Fruit fly (Drosophila melanogaster) whole organism, adult: ENCODE data around the gene Pex19.

Experiments
- CG11617 ChIP-seq: fragments of 200-800 bp; sonication (Bioruptor generic); optimal IDR thresholded peaks from 2 replicates; lab custom pipeline; 2017; ENCODE audit warnings: mild to moderate bottlenecking, missing biosample characterization, missing genetic modification reagents, missing genetic modification characterization
- CG12768 ChIP-seq: fragments of 200-800 bp; sonication (Bioruptor generic); optimal IDR thresholded peaks from 2 replicates; lab custom pipeline; 2017; ENCODE audit warnings: missing biosample characterization, missing genetic modification characterization, mild to moderate bottlenecking, moderate library complexity, missing genetic modification reagents
- CG14711 ChIP-seq: fragments of 200-800 bp; sonication (Bioruptor generic); optimal IDR thresholded peaks from 2 replicates; lab custom pipeline; 2018; ENCODE audit warnings: missing biosample characterization, mild to moderate bottlenecking, missing genetic modification characterization, moderate library complexity
- CG1620 ChIP-seq: fragments of 200-800 bp; sonication (Bioruptor generic); optimal IDR thresholded peaks from 2 replicates; lab custom pipeline; 2016; ENCODE audit warnings: missing biosample characterization, missing genetic modification characterization
- CG33017 ChIP-seq: fragments of 200-800 bp; sonication (Bioruptor generic); optimal IDR thresholded peaks from 2 replicates; lab custom pipeline; 2018; ENCODE audit warnings: missing biosample characterization, mild to moderate bottlenecking, missing genetic modification characterization, moderate library complexity
- CG5204 ChIP-seq: fragments of 200-800 bp; sonication (Bioruptor generic); optimal IDR thresholded peaks from 2 replicates; lab custom pipeline; 2016; ENCODE audit warnings: missing biosample characterization, missing genetic modification characterization
- CG7045 ChIP-seq: fragments of 200-800 bp; sonication (Bioruptor generic); optimal IDR thresholded peaks from 2 replicates; lab custom pipeline; 2017; ENCODE audit warnings: missing biosample characterization, mild to moderate bottlenecking, missing genetic modification characterization
- CG7101 ChIP-seq: fragments of 200-800 bp; sonication (Bioruptor generic); optimal IDR thresholded peaks from 2 replicates; lab custom pipeline; 2018; ENCODE audit warnings: missing biosample characterization, mild to moderate bottlenecking, missing genetic modification characterization, moderate library complexity
- Clk ChIP-seq: fragments of 200-800 bp; sonication (Bioruptor generic); optimal IDR thresholded peaks from 2 replicates; lab custom pipeline; 2017; ENCODE audit warnings: missing biosample characterization, missing genetic modification characterization
- Crg-1 ChIP-seq: fragments of 200-800 bp; sonication (Bioruptor generic); optimal IDR thresholded peaks from 2 replicates; lab custom pipeline; 2016; ENCODE audit warnings: missing biosample characterization, missing genetic modification characterization
- Hr96 ChIP-seq: fragments of 200-800 bp; sonication (Bioruptor generic); optimal IDR thresholded peaks from 2 replicates; lab custom pipeline; 2016; ENCODE audit warnings: missing biosample characterization, missing genetic modification characterization
- Mnt ChIP-seq: fragments of 200-800 bp; sonication (Bioruptor generic); optimal IDR thresholded peaks from 2 replicates; lab custom pipeline; 2016; ENCODE audit warnings: missing biosample characterization, mild to moderate bottlenecking, missing genetic modification characterization
- bab1 ChIP-seq: fragments of 200-800 bp; sonication (Bioruptor generic); optimal IDR thresholded peaks from 3 replicates; lab custom pipeline; 2019; ENCODE audit warnings: missing biosample characterization, mild to moderate bottlenecking, missing genetic modification characterization, moderate library complexity
- cic ChIP-seq: fragments of 200-800 bp; sonication (Bioruptor generic); optimal IDR thresholded peaks from 2 replicates; lab custom pipeline; 2017; ENCODE audit warnings: missing biosample characterization, mild to moderate bottlenecking, missing genetic modification characterization, moderate library complexity
- cnc ChIP-seq, 2 experiments: fragments of >200 bp; optimal IDR thresholded peaks; 2 replicates each; lab custom pipeline; 2017
- kay ChIP-seq: fragments of 200-800 bp; sonication (Bioruptor generic); peaks from one replicate; lab custom pipeline; 2016; ENCODE audit warnings: missing biosample characterization, missing genetic modification characterization, borderline replicate concordance
- ovo ChIP-seq: fragments of 200-800 bp; sonication (Bioruptor generic); optimal IDR thresholded peaks from 2 replicates; lab custom pipeline; 2016; ENCODE audit warnings: missing biosample characterization, missing genetic modification characterization
- pad ChIP-seq: fragments of 200-800 bp; sonication (Bioruptor generic); optimal IDR thresholded peaks from 3 replicates; lab custom pipeline; 2017; ENCODE audit warnings: missing biosample characterization, missing genetic modification characterization, mild to moderate bottlenecking, moderate library complexity, missing genetic modification reagents
- tj ChIP-seq: fragments of 200-800 bp; sonication (Bioruptor generic); optimal IDR thresholded peaks from 3 replicates; lab custom pipeline; 2017; ENCODE audit warnings: missing biosample characterization, mild to moderate bottlenecking, missing genetic modification characterization, moderate library complexity
- toe ChIP-seq: fragments of 200-800 bp; sonication (Bioruptor generic); optimal IDR thresholded peaks from 2 replicates; lab custom pipeline; 2016; ENCODE audit warnings: missing biosample characterization, missing genetic modification characterization

Pex19 gene

dm6 chr2L:12133275-12134124 is 41.9 kb downstream of the Pex19 start, which contains the start of gene rho-6:
TSS of gene rho-6 (minus strand) at chr2L:12133411.
- TF ChIP-seq ovo (GFP tag; lab: Kevin White, UChicago) (no peak), CG7045 (no peak), Mnt (GFP tag; lab: Kevin White, UChicago) (no peak), CG5204 (GFP tag; lab: Kevin White, UChicago) (no peak), CG14711 (no peak), pad (no peak), kay (no peak), cic (GFP tag; lab: Kevin White, UChicago) (no peak), Hr96 (no peak), CG1620 (GFP tag; lab: Kevin White, UChicago) (no peak), CG33017 (tag; lab: Kevin White, UChicago) (no peak), CG12768 (GFP tag; lab: Kevin White, UChicago) (no peak), CG11617 (GFP tag; lab: Kevin White, UChicago) (no peak), Clk (no peak), toe (GFP tag; lab: Kevin White, UChicago) (no peak), tj (GFP tag; lab: Kevin White, UChicago) (no peak)

DNA sequence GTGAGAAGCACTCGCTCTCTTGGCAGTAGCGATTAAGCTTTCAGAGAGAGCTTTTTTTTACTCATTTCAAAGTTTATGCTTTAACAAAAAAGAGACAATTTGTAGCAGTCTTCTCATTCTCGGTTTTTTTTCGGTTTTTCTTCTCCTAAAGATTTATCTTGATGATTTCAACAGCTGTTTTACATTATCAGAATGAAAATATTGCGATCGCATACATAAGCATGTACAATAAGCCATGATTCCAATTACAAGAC is 42.4 kb downstream of the Pex19 start:
- no peak for TF ChIP-seq Crg-1 (GFP tag; lab: Kevin White, UChicago)
- no peak for TF ChIP-seq cnc (optimal IDR thresholded peaks at IDR 0.05; lab: Kevin White, UChicago)
- no peak for TF ChIP-seq CG12768 (GFP tag; lab: Kevin White, UChicago)
- TF ChIP-seq CG11617 (GFP tag; lab: Kevin White, UChicago): no peak
- TF ChIP-seq toe (GFP tag; lab: Kevin White, UChicago): no peak
- TF ChIP-seq CG1620 (GFP tag; lab: Kevin White, UChicago): no peak
- TF ChIP-seq CG14711: no peak
- no peak for TF ChIP-seq CG7045
- no peak for TF ChIP-seq Hr96
- no peak for TF ChIP-seq Mnt (GFP tag; lab: Kevin White, UChicago)
- TF ChIP-seq cic (GFP tag; lab: Kevin White, UChicago): no peak
- no peak for TF ChIP-seq kay
- no peak for TF ChIP-seq bab1
- TF ChIP-seq CG33017 (tag; lab: Kevin White, UChicago): no peak
- TF ChIP-seq tj (GFP tag; lab: Kevin White, UChicago): no peak
- TF ChIP-seq CG5204 (GFP tag; lab: Kevin White, UChicago): no peak
- TF ChIP-seq CG7101: no peak
- no peak for TF ChIP-seq Clk
- TF ChIP-seq ovo (GFP tag; lab: Kevin White, UChicago): no peak

DNA sequence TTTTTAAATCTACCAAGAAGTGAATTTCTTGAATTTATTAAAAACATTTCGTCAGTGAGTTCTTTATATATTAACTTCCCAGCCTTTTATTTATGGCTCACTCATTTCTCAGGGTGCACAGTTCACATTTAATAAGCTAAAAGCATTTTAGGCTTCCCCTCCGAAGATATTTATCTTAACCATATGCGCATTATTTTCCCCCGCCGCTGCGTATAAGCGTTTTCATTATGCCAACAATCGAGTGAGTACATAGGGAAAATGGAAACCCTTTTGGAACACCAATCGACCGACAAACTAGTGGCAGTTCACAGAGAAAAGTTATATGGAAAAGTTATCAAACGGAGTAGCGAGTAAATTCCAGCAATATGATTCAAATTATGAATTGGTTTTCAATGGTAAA is 46.1 kb downstream of the Pex19 start, which contains the start of gene Gr33a:
Gene Gr33a, plus strand, starts transcription at position 301 of the 400 bp plus-strand sequence.
- TF ChIP-seq ovo (GFP tag; lab: Kevin White, UChicago) (no peak), bab1 (no peak), CG33017 (tag; lab: Kevin White, UChicago) (no peak), CG7045 (no peak), kay (peak; percentile 4), CG5204 (GFP tag; lab: Kevin White, UChicago) (no peak), Crg-1 (GFP tag; lab: Kevin White, UChicago) (no peak)

- TF ChIP-seq CG12768 (GFP tag; lab: Kevin White, UChicago) (no peak), Mnt (GFP tag; lab: Kevin White, UChicago) (no peak), toe (GFP tag; lab: Kevin White, UChicago) (no peak), CG14711 (no peak), ovo (GFP tag; lab: Kevin White, UChicago) (no peak), bab1 (no peak), cic (GFP tag; lab: Kevin White, UChicago) (no peak), CG7045 (no peak), Clk (no peak), CG11617 (GFP tag; lab: Kevin White, UChicago) (no peak)
These were observed 50.8 kb downstream of the Pex19 start, which contains the start of gene CG31760 for dm6 chr2L:12142439-12142838. TSS of gene CG31760 (plus strand) at chr2L:12142780.
